Worm (Caenorhabditis elegans) whole organism, L2 larva: ENCODE measurements around the gene rhgf-1.

Experiments
- C34F6.9 ChIP-seq: fragments of 150-350 bp; optimal IDR thresholded peaks from 2 replicates; lab custom pipeline; 2014; ENCODE audit warnings: missing biosample characterization, missing genetic modification characterization
- F13H6.1 ChIP-seq: sonication (generic microtip); optimal IDR thresholded peaks from 2 replicates; lab custom pipeline; 2016; ENCODE audit warnings: missing genetic modification characterization, missing compliant biosample characterization
- ZK546.5 ChIP-seq: sonication (generic microtip); optimal IDR thresholded peaks from 2 replicates; lab custom pipeline; 2017; ENCODE audit warnings: missing biosample characterization, missing genetic modification characterization
- aly-2 ChIP-seq: fragments of 150-350 bp; optimal IDR thresholded peaks from 2 replicates; lab custom pipeline; 2014; ENCODE audit warnings: missing biosample characterization, missing genetic modification characterization
- blmp-1 ChIP-seq: sonication (generic microtip); optimal IDR thresholded peaks from 2 replicates; lab custom pipeline; 2017; ENCODE audit warnings: missing genetic modification characterization, mild to moderate bottlenecking, missing compliant biosample characterization, antibody characterized with exemption, moderate library complexity; ENCODE audit not compliant: insufficient read depth
- ceh-82 ChIP-seq: fragments of 150-350 bp; optimal IDR thresholded peaks from 2 replicates; lab custom pipeline; 2014; ENCODE audit warnings: missing biosample characterization, missing genetic modification characterization
- crh-2 ChIP-seq: sonication (generic microtip); optimal IDR thresholded peaks from 2 replicates; lab custom pipeline; 2017; ENCODE audit warnings: missing biosample characterization, missing genetic modification characterization
- dmd-4 ChIP-seq: sonication (generic microtip); optimal IDR thresholded peaks from 2 replicates; lab custom pipeline; 2017; ENCODE audit warnings: missing biosample characterization, missing genetic modification characterization
- fos-1 ChIP-seq: fragments of 150-350 bp; optimal IDR thresholded peaks from 2 replicates; lab custom pipeline; 2014; ENCODE audit warnings: missing biosample characterization, missing genetic modification characterization
- lin-11 ChIP-seq: fragments of 150-350 bp; sonication (generic microtip); optimal IDR thresholded peaks from 2 replicates; lab custom pipeline; 2014; ENCODE audit warnings: missing biosample characterization, missing genetic modification characterization, inconsistent platforms, mixed read lengths
- lin-13 ChIP-seq: fragments of 150-350 bp; optimal IDR thresholded peaks from 2 replicates; lab custom pipeline; 2014; ENCODE audit warnings: missing biosample characterization, missing genetic modification reagents, missing genetic modification characterization
- lsy-2 ChIP-seq, 2 experiments: fragments of 150-350 bp in 1 of 2; sonication (generic microtip) in 1 of 2; optimal IDR thresholded peaks; 2 replicates each; lab custom pipeline; 2014 to 2017; ENCODE audit warnings: missing biosample characterization in 2 of 2, missing genetic modification characterization in 2 of 2
- mab-5 ChIP-seq: fragments of 150-350 bp; optimal IDR thresholded peaks from 2 replicates; lab custom pipeline; 2014; ENCODE audit warnings: missing biosample characterization, missing genetic modification characterization
- mdl-1 ChIP-seq, 2 experiments: fragments of 150-350 bp in 1 of 2; sonication (generic microtip) in 1 of 2; optimal IDR thresholded peaks; 2 replicates each; lab custom pipeline; 2017; ENCODE audit warnings: missing biosample characterization in 2 of 2, missing genetic modification characterization in 2 of 2
- nhr-10 ChIP-seq: sonication (generic microtip); optimal IDR thresholded peaks from 2 replicates; lab custom pipeline; 2017; ENCODE audit warnings: missing biosample characterization, missing genetic modification characterization
- nhr-11 ChIP-seq: fragments of 150-350 bp; optimal IDR thresholded peaks from 2 replicates; lab custom pipeline; 2014; ENCODE audit warnings: missing biosample characterization, missing genetic modification characterization
- nhr-12 ChIP-seq: fragments of 150-350 bp; optimal IDR thresholded peaks from 2 replicates; lab custom pipeline; 2014; ENCODE audit warnings: missing biosample characterization, missing genetic modification characterization
- nhr-129 ChIP-seq: fragments of 150-350 bp; optimal IDR thresholded peaks from 2 replicates; lab custom pipeline; 2014; ENCODE audit warnings: missing biosample characterization, missing genetic modification characterization
- nhr-23 ChIP-seq: fragments of 150-350 bp; optimal IDR thresholded peaks from 2 replicates; lab custom pipeline; 2014; ENCODE audit warnings: missing biosample characterization, missing genetic modification reagents, missing genetic modification characterization
- nhr-237 ChIP-seq: fragments of 150-350 bp; optimal IDR thresholded peaks from 2 replicates; lab custom pipeline; 2014; ENCODE audit warnings: missing biosample characterization, missing genetic modification characterization
- nhr-25 ChIP-seq: fragments of 150-350 bp; sonication (generic microtip); optimal IDR thresholded peaks from 3 replicates; lab custom pipeline; 2014; ENCODE audit warnings: missing biosample characterization, missing genetic modification characterization
- nhr-6 ChIP-seq: fragments of 150-350 bp; optimal IDR thresholded peaks from 2 replicates; lab custom pipeline; 2014; ENCODE audit warnings: missing biosample characterization, missing genetic modification characterization
- peb-1 ChIP-seq: fragments of 150-350 bp; optimal IDR thresholded peaks from 2 replicates; lab custom pipeline; 2014; ENCODE audit warnings: missing biosample characterization, missing genetic modification characterization
- skn-1 ChIP-seq: sonication (generic microtip); optimal IDR thresholded peaks from 2 replicates; lab custom pipeline; 2017; ENCODE audit warnings: missing biosample characterization, missing genetic modification characterization
- sma-3 ChIP-seq: sonication (generic microtip); optimal IDR thresholded peaks from 2 replicates; lab custom pipeline; 2016; ENCODE audit warnings: missing genetic modification reagents, missing genetic modification characterization, missing compliant biosample characterization
- sma-9 ChIP-seq, 2 experiments: fragments of 150-350 bp in 1 of 2; sonication (generic microtip) in 1 of 2; optimal IDR thresholded peaks; 2 replicates each; lab custom pipeline; 2014 to 2016; ENCODE audit warnings: missing genetic modification characterization in 2 of 2, mild to moderate bottlenecking in 1 of 2, missing biosample characterization in 1 of 2, missing compliant biosample characterization in 1 of 2, missing genetic modification reagents in 1 of 2, moderate library complexity in 1 of 2
- snpc-4 ChIP-seq: fragments of 150-350 bp; optimal IDR thresholded peaks from 2 replicates; lab custom pipeline; 2014; ENCODE audit warnings: missing biosample characterization, missing genetic modification characterization
- unc-39 ChIP-seq: fragments of 150-350 bp; optimal IDR thresholded peaks from 2 replicates; lab custom pipeline; 2014; ENCODE audit warnings: missing biosample characterization, missing genetic modification characterization
- unc-55 ChIP-seq: fragments of 150-350 bp; sonication (generic microtip); optimal IDR thresholded peaks from 3 replicates; lab custom pipeline; 2014; ENCODE audit warnings: missing biosample characterization, missing genetic modification reagents, missing genetic modification characterization
- unc-62 ChIP-seq: fragments of 150-350 bp; optimal IDR thresholded peaks from 2 replicates; lab custom pipeline; 2014; ENCODE audit warnings: missing biosample characterization, missing genetic modification reagents, missing genetic modification characterization
- zag-1 ChIP-seq: fragments of 150-350 bp; optimal IDR thresholded peaks from 2 replicates; lab custom pipeline; 2014; ENCODE audit warnings: missing biosample characterization, missing genetic modification characterization

Gene rhgf-1

DNA sequence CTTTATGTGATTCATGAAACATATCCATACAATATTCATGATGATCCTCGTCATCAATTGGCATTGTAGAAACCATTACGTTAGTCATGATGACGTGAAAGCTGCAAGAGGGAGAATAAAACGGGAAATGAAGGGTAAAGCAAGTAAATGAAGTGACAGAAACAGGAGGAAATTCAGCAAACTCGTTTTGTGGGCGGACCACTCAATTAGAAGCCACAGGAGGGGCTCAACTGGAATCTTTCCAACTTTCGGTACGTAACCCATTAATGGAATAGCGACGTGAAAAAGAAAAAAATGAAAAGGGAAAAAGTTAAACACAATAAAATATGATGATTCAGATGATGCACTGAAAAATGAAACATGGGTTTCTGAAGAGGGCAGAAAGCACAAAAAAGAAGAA lies 5.3 kb upstream of the rhgf-1 start, which contains the start of gene T01C1.4:
Gene T01C1.4, minus strand, starts transcription at position 101 of the 400 bp plus-strand sequence.
- TF ChIP-seq nhr-11 (no peak), sma-9 (GFP tag; optimal IDR thresholded peaks at IDR 0.05; lab: Kevin White, UChicago) (peak; percentile 3), sma-9 (tag; optimal IDR thresholded peaks at IDR 0.05; lab: Kevin White, UChicago) (no peak), unc-62 (GFP tag; lab: Kevin White, UChicago) (no peak)

DNA sequence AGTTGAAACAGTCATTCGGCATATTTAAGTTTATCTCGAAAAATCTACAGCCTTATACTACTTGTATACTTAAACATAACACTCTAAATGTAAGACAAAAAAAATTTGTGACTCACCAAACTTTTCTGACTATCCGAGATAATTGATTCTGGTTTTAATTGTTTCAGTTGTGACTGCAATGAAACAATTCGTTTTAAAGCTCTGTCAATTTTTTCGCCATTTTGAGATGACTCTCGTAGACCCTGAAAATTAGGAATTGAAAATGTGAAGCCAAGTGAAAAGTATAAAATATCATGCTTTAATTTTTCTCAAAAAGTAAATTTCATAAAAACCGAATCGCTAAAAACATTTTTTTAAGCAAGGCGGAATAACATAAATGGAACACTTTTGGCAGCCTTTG lies 7.3 kb downstream of the rhgf-1 start:
- no peak for TF ChIP-seq lsy-2 (tag; optimal IDR thresholded peaks at IDR 0.05; lab: Kevin White, UChicago)
- TF ChIP-seq nhr-25, result no peak
- TF ChIP-seq unc-55, result no peak
- no peak for TF ChIP-seq blmp-1 (tag; lab: Kevin White, UChicago)
- no peak for TF ChIP-seq unc-62 (GFP tag; lab: Kevin White, UChicago)
- TF ChIP-seq mab-5 (tag; lab: Kevin White, UChicago), result no peak
- no peak for TF ChIP-seq nhr-23 (tag; lab: Kevin White, UChicago)
- no peak for TF ChIP-seq ceh-82 (tag; lab: Kevin White, UChicago)
- TF ChIP-seq mdl-1 (tag; optimal IDR thresholded peaks at IDR 0.05; lab: Kevin White, UChicago), result no peak
- TF ChIP-seq sma-3 (GFP tag; lab: Kevin White, UChicago), result no peak
- no peak for TF ChIP-seq nhr-10 (tag; lab: Kevin White, UChicago)
- TF ChIP-seq peb-1 (tag; lab: Kevin White, UChicago), result no peak
- no peak for TF ChIP-seq snpc-4 (tag; lab: Kevin White, UChicago)
- no peak for TF ChIP-seq aly-2 (tag; lab: Kevin White, UChicago)

DNA sequence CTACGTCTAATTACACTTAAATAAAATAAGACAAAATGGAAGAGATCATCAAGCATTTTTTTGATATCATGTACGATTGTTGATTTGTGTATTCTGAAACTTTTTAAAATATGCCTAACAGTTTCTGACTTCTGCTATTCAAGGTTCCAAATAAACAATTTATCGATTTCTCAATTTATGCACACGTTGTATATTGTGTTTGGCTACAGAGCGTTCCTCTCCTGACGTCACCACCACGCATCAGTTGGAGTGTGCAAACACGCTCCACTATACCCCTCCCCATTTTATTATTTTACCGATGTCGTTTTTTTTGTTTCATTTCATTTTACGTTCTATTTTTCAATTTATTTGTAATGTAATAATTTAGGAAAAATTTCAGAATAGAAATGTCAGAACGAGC lies 16.7 kb downstream of the rhgf-1 start, which contains the start of gene plpp-1.3:
Gene plpp-1.3, plus strand, starts transcription at position 380 of the 400 bp plus-strand sequence.
- TF ChIP-seq fos-1 (peak; percentile 47), crh-2 (tag; lab: Kevin White, UChicago) (peak; percentile 74), zag-1 (no peak), nhr-23 (tag; lab: Kevin White, UChicago) (no peak), sma-9 (GFP tag; optimal IDR thresholded peaks at IDR 0.05; lab: Kevin White, UChicago) (peak; percentile 44), sma-9 (tag; optimal IDR thresholded peaks at IDR 0.05; lab: Kevin White, UChicago) (no peak), C34F6.9 (tag; lab: Kevin White, UChicago) (peak; percentile 23), F13H6.1 (tag; lab: Kevin White, UChicago) (peak; percentile 32), nhr-129 (no peak), mab-5 (tag; lab: Kevin White, UChicago) (no peak), nhr-12 (no peak), sma-3 (GFP tag; lab: Kevin White, UChicago) (peak; percentile 10), unc-39 (no peak), unc-55 (peak; percentile 32), nhr-237 (tag; lab: Kevin White, UChicago) (no peak), unc-62 (GFP tag; lab: Kevin White, UChicago) (no peak), dmd-4 (no peak), nhr-25 (peak; percentile 40), nhr-10 (tag; lab: Kevin White, UChicago) (no peak)

DNA sequence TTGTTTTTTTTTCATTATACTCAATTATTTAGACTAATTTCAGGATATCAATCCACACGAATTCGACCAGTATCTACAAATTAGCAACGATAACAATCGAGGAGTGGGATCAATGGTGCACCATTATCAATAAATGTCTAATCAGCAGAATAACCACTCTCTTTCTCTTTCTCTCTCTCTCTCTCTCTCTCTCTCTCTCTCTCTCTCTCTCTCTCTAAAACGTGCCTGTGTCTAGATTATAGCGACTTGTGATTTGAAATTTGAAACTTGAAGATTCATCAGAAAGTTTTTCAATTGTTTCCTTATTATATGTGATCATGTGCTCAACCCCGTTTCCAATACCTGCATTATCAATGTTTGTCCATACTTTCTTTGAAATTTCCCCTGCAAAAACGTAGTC lies 17.4 kb downstream of the rhgf-1 start:
- no peak for TF ChIP-seq lin-11
- peak; percentile 56 for TF ChIP-seq sma-9 (GFP tag; optimal IDR thresholded peaks at IDR 0.05; lab: Kevin White, UChicago)
- no peak for TF ChIP-seq sma-9 (tag; optimal IDR thresholded peaks at IDR 0.05; lab: Kevin White, UChicago)
- no peak for TF ChIP-seq unc-39
- no peak for TF ChIP-seq peb-1 (tag; lab: Kevin White, UChicago)
- no peak for TF ChIP-seq nhr-6 (tag; lab: Kevin White, UChicago)
- TF ChIP-seq, all 48 proteins: peak for 1

DNA sequence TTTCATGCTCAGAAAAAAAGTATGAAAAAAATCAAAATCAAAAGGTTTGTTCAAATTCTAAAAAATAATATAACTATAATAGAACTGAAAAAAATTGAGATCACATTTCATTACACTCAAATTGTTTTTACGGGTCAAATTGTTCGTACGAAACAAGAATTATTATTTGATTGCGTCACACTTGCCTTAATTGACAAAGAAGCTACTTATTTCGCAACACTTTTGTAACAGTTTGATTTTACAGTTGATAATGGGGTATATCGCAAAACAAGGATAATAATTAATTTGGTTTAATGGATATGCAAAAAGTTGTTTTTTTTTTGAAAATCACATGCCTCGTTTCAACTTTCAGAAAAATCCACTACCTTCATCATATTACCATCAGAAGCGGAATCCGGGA lies 19.6 kb downstream of the rhgf-1 start:
- no peak for TF ChIP-seq ZK546.5 (tag; lab: Kevin White, UChicago)
- no peak for TF ChIP-seq zag-1

DNA sequence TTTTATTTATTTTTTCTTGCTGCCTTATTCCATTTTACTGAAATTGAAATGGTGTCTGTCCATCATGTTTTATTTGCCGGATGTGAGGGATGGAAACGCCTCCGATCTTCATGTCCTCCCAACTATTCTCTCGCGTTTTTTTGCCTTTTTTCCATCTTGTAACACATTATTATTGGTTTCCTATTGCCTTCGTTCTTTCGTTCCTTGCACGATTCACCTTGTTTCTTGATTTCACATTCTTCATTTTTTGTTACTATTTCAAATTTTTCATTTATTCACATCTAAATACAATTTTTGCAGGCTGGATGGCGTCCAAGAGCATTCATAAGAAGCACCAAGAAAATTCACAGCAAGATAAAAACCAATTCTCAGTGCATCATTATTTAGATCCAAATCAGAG lies 20.0 kb downstream of the rhgf-1 start, which contains the start of gene yap-1:
Gene yap-1, plus strand, starts transcription at position 301 of the 400 bp plus-strand sequence.
- no peak for TF ChIP-seq skn-1
- TF ChIP-seq lin-13 (GFP tag; lab: Kevin White, UChicago), result no peak
